Worm (Caenorhabditis elegans): ENCODE results near the gene nspe-7.

DNA sequence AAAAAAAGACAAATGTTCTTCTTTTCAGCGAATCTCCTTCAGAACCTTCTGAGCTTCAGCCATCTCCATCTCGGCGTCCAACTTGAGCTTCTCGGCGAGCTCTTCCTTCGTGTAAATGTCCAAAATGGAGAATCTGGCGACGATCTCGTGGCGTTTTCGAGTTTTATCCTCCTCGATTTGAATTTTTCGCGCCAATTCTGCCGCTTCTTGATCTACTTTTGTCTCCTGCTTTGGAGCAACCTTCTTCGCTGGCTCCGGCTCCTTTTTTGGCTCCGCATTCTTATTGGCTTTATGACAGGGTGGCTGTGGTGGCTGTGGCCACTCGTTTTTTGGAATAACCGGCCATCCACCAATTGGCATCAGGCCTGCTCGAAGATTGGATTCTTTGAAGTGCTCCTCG, 46.3 kb downstream of the nspe-7 start:
- no peak for TF ChIP-seq sma-3 (GFP tag; optimal IDR thresholded peaks at IDR 0.05)
- TF ChIP-seq ceh-82 (tag; optimal IDR thresholded peaks at IDR 0.05), result no peak
- TF ChIP-seq fos-1 (tag; optimal IDR thresholded peaks at IDR 0.05), result no peak
- no peak for TF ChIP-seq mab-5 (tag; optimal IDR thresholded peaks at IDR 0.05)
